Worm (Caenorhabditis elegans): ENCODE data around the gene nmad-1.

DNA sequence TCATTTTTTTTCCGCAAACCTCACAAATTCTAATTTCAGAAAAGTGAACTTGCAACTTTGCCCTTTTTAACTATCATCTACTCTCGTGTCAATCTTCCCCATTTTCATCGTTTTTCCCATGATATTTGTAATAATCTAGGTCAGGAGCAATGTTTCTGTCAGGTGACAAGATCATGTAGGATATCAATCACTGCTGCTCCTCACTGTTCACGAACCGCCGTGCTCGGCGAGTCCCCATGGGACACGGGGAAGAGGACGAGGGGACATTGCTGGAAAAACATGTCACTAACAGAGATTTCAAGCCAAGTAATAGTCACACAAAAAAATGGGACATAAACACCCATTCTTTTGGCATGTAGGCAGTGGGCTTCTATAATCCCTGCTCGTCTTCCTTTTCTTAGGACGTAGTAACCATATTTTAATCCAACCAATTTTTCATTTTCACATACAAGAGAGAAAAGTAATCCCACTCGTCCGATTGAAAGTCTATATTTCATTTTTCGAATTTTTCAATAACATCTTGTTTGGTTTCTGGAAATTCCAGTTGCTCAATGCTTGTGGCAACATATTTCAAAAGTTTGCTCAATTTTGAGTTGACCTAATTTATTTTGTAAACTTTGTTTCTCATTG lies 16.2 kb upstream of the nmad-1 start:
- TF ChIP-seq fkh-10 (GFP tag; optimal IDR thresholded peaks at IDR 0.05) = no peak
- TF ChIP-seq ces-1 (GFP tag; optimal IDR thresholded peaks at IDR 0.05) = no peak
- TF ChIP-seq isw-1 (GFP tag; IDR thresholded peaks at IDR 0.05) = no peak
- TF ChIP-seq lin-39 (tag; optimal IDR thresholded peaks at IDR 0.05) = no peak
- no peak for TF ChIP-seq hlh-4 (tag; optimal IDR thresholded peaks at IDR 0.05)
- no peak for TF ChIP-seq fos-1 (tag; optimal IDR thresholded peaks at IDR 0.05)
- no peak for TF ChIP-seq mep-1 (tag; optimal IDR thresholded peaks at IDR 0.05)
